Worm (Caenorhabditis elegans): ENCODE data around the gene ZK180.5.

ZK180.5 gene

DNA sequence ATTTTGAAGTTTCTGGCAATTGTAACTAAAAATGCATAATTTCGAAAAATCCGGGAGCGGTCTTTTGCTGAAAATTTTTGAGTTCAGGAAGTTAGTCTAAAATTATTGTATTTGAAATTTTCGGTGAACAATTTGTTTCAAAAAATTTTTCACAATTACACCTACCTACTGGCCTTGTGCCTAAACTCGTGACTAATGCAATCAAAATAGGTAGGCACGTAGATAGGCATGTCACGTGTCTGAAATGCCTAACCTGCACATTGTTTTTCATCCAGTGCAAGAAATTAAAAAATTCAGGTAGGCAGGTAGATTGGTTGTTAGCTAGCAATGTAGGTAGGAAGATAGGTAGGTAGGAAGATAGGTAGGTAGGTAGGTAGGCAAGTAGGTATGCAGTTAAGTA is 40.2 kb upstream of the ZK180.5 start:
- TF ChIP-seq efl-1 (optimal IDR thresholded peaks at IDR 0.05) (no peak), efl-1 (GFP tag; optimal IDR thresholded peaks at IDR 0.05 in 1 of 2) (peak in 1 of 2 experiments; percentile 40), lin-35 (GFP tag; optimal IDR thresholded peaks at IDR 0.05) (peak in 1 of 2 experiments; percentile 58), elt-2 (tag; optimal IDR thresholded peaks at IDR 0.05) (peak; percentile 1), nhr-85 (tag) (peak; percentile 51), egl-13 (tag; optimal IDR thresholded peaks at IDR 0.05) (no peak), sptf-1 (tag; optimal IDR thresholded peaks at IDR 0.05) (no peak), xbp-1 (tag; optimal IDR thresholded peaks at IDR 0.05) (no peak), nhr-90 (tag; optimal IDR thresholded peaks at IDR 0.05; ENCODE audit: poor library complexity) (no peak), unc-86 (tag; optimal IDR thresholded peaks at IDR 0.05) (no peak), unc-130 (tag; optimal IDR thresholded peaks at IDR 0.05) (peak; percentile 9), isw-1 (GFP tag; IDR thresholded peaks at IDR 0.05) (no peak)

DNA sequence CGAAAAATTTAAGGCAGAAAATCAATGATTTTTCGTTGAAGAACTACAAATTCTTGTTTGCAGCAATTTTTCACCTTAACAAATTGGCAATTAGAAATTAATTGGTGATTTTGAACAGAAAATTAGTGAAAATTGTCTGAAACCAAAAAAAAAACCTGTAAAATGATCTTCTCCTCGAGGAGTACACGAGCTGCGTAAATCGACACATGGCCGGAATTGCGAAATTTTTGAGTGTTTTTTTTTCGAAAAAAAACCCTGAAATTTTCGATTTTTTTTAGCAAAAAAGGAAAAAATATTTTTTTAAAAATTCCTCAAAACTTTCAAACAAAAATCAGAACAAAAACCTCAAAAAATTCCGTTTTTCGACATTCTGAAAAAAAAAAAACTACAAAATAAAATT is 34.6 kb upstream of the ZK180.5 start:
- TF ChIP-seq tbx-2 (tag; optimal IDR thresholded peaks at IDR 0.05), result no peak

DNA sequence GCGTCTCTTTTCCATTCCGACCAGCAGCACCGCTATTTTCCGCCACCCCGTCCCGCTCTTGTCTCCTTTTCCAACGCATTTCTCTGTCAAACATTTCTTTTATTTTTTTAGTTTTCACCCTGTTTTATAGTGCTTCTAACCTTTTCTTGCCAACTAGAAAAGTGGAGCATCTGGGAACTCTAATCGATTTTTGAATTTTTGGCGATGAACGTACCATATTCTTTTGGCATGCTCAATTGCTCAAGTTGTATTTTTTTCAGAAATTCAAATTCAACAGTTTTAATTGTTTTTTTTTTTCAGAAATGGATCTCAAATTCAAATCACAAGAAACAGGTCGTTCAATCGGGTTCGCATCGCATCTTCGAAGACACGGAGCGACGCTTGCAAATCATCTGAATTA is 31.3 kb upstream of the ZK180.5 start, which contains the start of gene ZK185.1:
ZK185.1 (plus strand) TSS at position 301 of the 400 bp plus-strand sequence.
- TF ChIP-seq nhr-77 (tag; optimal IDR thresholded peaks at IDR 0.05) (no peak), efl-1 (optimal IDR thresholded peaks at IDR 0.05) (no peak), efl-1 (GFP tag; optimal IDR thresholded peaks at IDR 0.05 in 1 of 2) (peak in 1 of 2 experiments; percentile 58), ceh-90 (tag; optimal IDR thresholded peaks at IDR 0.05) (no peak), unc-130 (tag; optimal IDR thresholded peaks at IDR 0.05) (no peak), C04F5.9 (tag; optimal IDR thresholded peaks at IDR 0.05) (no peak)

DNA sequence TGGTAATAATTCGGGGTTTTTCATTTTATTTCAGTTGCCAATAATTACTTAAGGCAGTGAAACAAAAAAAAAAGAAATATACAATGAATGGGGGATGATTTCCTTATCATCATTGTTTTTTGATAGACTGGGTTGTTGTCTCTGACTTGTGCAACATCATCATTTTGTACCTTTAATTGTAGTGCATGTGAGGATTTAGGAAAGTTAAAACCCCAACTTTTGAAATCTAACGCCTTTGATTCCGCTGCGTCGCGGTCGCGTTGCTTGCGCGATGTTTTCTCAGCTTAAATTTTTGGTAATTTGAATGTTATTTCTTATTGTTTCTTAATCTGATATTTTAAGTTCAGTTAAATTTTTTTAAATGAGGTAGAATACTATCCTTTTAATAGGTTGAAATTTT is 28.9 kb upstream of the ZK180.5 start, which contains the start of gene ZK185.5:
ZK185.5 (minus strand) TSS at position 101 of the 400 bp plus-strand sequence.
- TF ChIP-seq pqm-1 (tag; optimal IDR thresholded peaks at IDR 0.05) (no peak), nhr-90 (tag; optimal IDR thresholded peaks at IDR 0.05; ENCODE audit: poor library complexity) (no peak), hlh-4 (tag; optimal IDR thresholded peaks at IDR 0.05) (no peak), swsn-7 (tag; optimal IDR thresholded peaks at IDR 0.05) (no peak), sup-37 (GFP tag; optimal IDR thresholded peaks at IDR 0.05) (no peak), irx-1 (tag; optimal IDR thresholded peaks at IDR 0.05) (no peak), aha-1 (tag; optimal IDR thresholded peaks at IDR 0.05) (no peak), dsc-1 (tag; optimal IDR thresholded peaks at IDR 0.05) (no peak), mep-1 (tag; optimal IDR thresholded peaks at IDR 0.05) (no peak), aly-2 (tag; optimal IDR thresholded peaks at IDR 0.05) (no peak), ceh-8 (GFP tag; optimal IDR thresholded peaks at IDR 0.05) (no peak), lin-14 (GFP tag; optimal IDR thresholded peaks at IDR 0.05) (no peak), unc-62 (GFP tag; optimal IDR thresholded peaks at IDR 0.05) (no peak), grh-1 (GFP tag; IDR thresholded peaks at IDR 0.05) (no peak), blmp-1 (tag; optimal IDR thresholded peaks at IDR 0.05) (no peak)

DNA sequence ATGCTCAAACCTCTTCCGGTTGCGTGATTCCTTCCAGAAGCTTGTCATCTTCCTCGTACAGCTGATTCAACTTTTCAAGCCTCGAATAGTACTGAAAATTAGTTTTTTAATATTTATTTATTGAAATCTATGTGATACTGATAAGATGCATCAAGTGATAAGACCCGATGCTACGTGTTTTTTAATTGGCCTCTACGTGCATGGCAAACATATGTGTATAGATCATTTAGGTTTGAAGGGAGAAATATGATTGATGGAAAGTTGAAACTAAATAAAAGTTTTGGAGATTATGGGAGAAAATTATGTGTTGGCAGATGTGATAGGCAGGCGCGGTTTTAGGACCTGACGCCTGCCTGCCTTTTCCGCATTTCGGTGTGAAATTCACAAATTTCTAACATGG is 27.2 kb upstream of the ZK180.5 start:
- TF ChIP-seq lir-3 (tag; optimal IDR thresholded peaks at IDR 0.05; ENCODE audit: poor library complexity) (no peak), irx-1 (tag; optimal IDR thresholded peaks at IDR 0.05) (no peak), sup-37 (GFP tag; optimal IDR thresholded peaks at IDR 0.05) (no peak), lin-35 (GFP tag; optimal IDR thresholded peaks at IDR 0.05) (peak in 1 of 2 experiments; percentile 22), aha-1 (tag; optimal IDR thresholded peaks at IDR 0.05) (no peak), elt-2 (tag; optimal IDR thresholded peaks at IDR 0.05) (peak; percentile 51), skn-1 (tag; optimal IDR thresholded peaks at IDR 0.05) (no peak), mdl-1 (tag; optimal IDR thresholded peaks at IDR 0.05) (no peak), ztf-11 (tag; optimal IDR thresholded peaks at IDR 0.05) (no peak), grh-1 (GFP tag; IDR thresholded peaks at IDR 0.05) (no peak), efl-1 (optimal IDR thresholded peaks at IDR 0.05) (no peak), efl-1 (GFP tag; optimal IDR thresholded peaks at IDR 0.05 in 1 of 2) (peak in 1 of 2 experiments; percentile 6), fos-1 (tag; optimal IDR thresholded peaks at IDR 0.05) (no peak), ceh-63 (GFP tag; optimal IDR thresholded peaks at IDR 0.05) (no peak), nhr-20 (tag; optimal IDR thresholded peaks at IDR 0.05) (no peak), blmp-1 (tag; optimal IDR thresholded peaks at IDR 0.05) (no peak), mep-1 (tag; optimal IDR thresholded peaks at IDR 0.05) (no peak), nhr-237 (tag; optimal IDR thresholded peaks at IDR 0.05) (no peak), zag-1 (tag; optimal IDR thresholded peaks at IDR 0.05) (no peak)

All from whole organism, L1 larva.